Worm (Caenorhabditis elegans) whole organism, L2 larva: Measurements from ENCODE around the gene M117.4.

ENCODE experiments used
- C34F6.9 ChIP-seq: fragments of 150-350 bp; optimal IDR thresholded peaks from 2 replicates; lab custom pipeline; 2014; ENCODE audit warnings: missing biosample characterization, missing genetic modification characterization
- F13H6.1 ChIP-seq: sonication (generic microtip); optimal IDR thresholded peaks from 2 replicates; lab custom pipeline; 2016; ENCODE audit warnings: missing genetic modification characterization, missing compliant biosample characterization
- R02D3.7 ChIP-seq: fragments of 150-350 bp; optimal IDR thresholded peaks from 2 replicates; lab custom pipeline; 2014; ENCODE audit warnings: missing biosample characterization, missing genetic modification characterization
- Y55F3AM.14 ChIP-seq: fragments of 200-800 bp; sonication (Bioruptor generic); optimal IDR thresholded peaks from 2 replicates; lab custom pipeline; 2018; ENCODE audit warnings: mild to moderate bottlenecking, missing genetic modification characterization, missing compliant biosample characterization
- ZK546.5 ChIP-seq: sonication (generic microtip); optimal IDR thresholded peaks from 2 replicates; lab custom pipeline; 2017; ENCODE audit warnings: missing biosample characterization, missing genetic modification characterization
- aly-2 ChIP-seq: fragments of 150-350 bp; optimal IDR thresholded peaks from 2 replicates; lab custom pipeline; 2014; ENCODE audit warnings: missing biosample characterization, missing genetic modification characterization
- ama-1 ChIP-seq: fragments of 150-350 bp; optimal IDR thresholded peaks from 2 replicates; lab custom pipeline; 2018; ENCODE audit warnings: inconsistent platforms
- ceh-16 ChIP-seq: fragments of 150-350 bp; optimal IDR thresholded peaks from 2 replicates; lab custom pipeline; 2014; ENCODE audit warnings: missing biosample characterization, missing genetic modification characterization
- crh-2 ChIP-seq: sonication (generic microtip); optimal IDR thresholded peaks from 2 replicates; lab custom pipeline; 2017; ENCODE audit warnings: missing biosample characterization, missing genetic modification characterization
- dmd-4 ChIP-seq: sonication (generic microtip); optimal IDR thresholded peaks from 2 replicates; lab custom pipeline; 2017; ENCODE audit warnings: missing biosample characterization, missing genetic modification characterization
- egl-27 ChIP-seq: sonication (generic microtip); optimal IDR thresholded peaks from 3 replicates; lab custom pipeline; 2017; ENCODE audit warnings: missing biosample characterization, missing genetic modification reagents, missing genetic modification characterization
- elt-1 ChIP-seq: fragments of 150-350 bp; optimal IDR thresholded peaks from 2 replicates; lab custom pipeline; 2014; ENCODE audit warnings: missing biosample characterization, missing genetic modification characterization
- elt-3 ChIP-seq: sonication (generic microtip); optimal IDR thresholded peaks from 2 replicates; lab custom pipeline; 2017; ENCODE audit warnings: missing biosample characterization, missing genetic modification characterization
- fos-1 ChIP-seq: fragments of 150-350 bp; optimal IDR thresholded peaks from 2 replicates; lab custom pipeline; 2014; ENCODE audit warnings: missing biosample characterization, missing genetic modification characterization
- gmeb-1 ChIP-seq: fragments of 150-350 bp; optimal IDR thresholded peaks from 2 replicates; lab custom pipeline; 2014; ENCODE audit warnings: missing biosample characterization, missing genetic modification characterization
- lin-11 ChIP-seq: fragments of 150-350 bp; sonication (generic microtip); optimal IDR thresholded peaks from 2 replicates; lab custom pipeline; 2014; ENCODE audit warnings: missing biosample characterization, missing genetic modification characterization, inconsistent platforms, mixed read lengths
- lin-39 ChIP-seq: fragments of 150-350 bp; optimal IDR thresholded peaks from 2 replicates; lab custom pipeline; 2014; ENCODE audit warnings: missing biosample characterization, missing genetic modification reagents, missing genetic modification characterization
- lsy-2 ChIP-seq, 2 experiments: fragments of 150-350 bp in 1 of 2; sonication (generic microtip) in 1 of 2; optimal IDR thresholded peaks; 2 replicates each; lab custom pipeline; 2014 to 2017; ENCODE audit warnings: missing biosample characterization in 2 of 2, missing genetic modification characterization in 2 of 2
- mbf-1 ChIP-seq: sonication (generic microtip); optimal IDR thresholded peaks from 2 replicates; lab custom pipeline; 2017; ENCODE audit warnings: missing biosample characterization, missing genetic modification characterization
- mdl-1 ChIP-seq, 2 experiments: fragments of 150-350 bp in 1 of 2; sonication (generic microtip) in 1 of 2; optimal IDR thresholded peaks; 2 replicates each; lab custom pipeline; 2017; ENCODE audit warnings: missing biosample characterization in 2 of 2, missing genetic modification characterization in 2 of 2
- nhr-10 ChIP-seq: sonication (generic microtip); optimal IDR thresholded peaks from 2 replicates; lab custom pipeline; 2017; ENCODE audit warnings: missing biosample characterization, missing genetic modification characterization
- nhr-11 ChIP-seq: fragments of 150-350 bp; optimal IDR thresholded peaks from 2 replicates; lab custom pipeline; 2014; ENCODE audit warnings: missing biosample characterization, missing genetic modification characterization
- nhr-12 ChIP-seq: fragments of 150-350 bp; optimal IDR thresholded peaks from 2 replicates; lab custom pipeline; 2014; ENCODE audit warnings: missing biosample characterization, missing genetic modification characterization
- nhr-21 ChIP-seq: fragments of 150-350 bp; optimal IDR thresholded peaks from 2 replicates; lab custom pipeline; 2014; ENCODE audit warnings: missing biosample characterization, missing genetic modification characterization
- nhr-23 ChIP-seq: fragments of 150-350 bp; optimal IDR thresholded peaks from 2 replicates; lab custom pipeline; 2014; ENCODE audit warnings: missing biosample characterization, missing genetic modification reagents, missing genetic modification characterization
- nhr-237 ChIP-seq: fragments of 150-350 bp; optimal IDR thresholded peaks from 2 replicates; lab custom pipeline; 2014; ENCODE audit warnings: missing biosample characterization, missing genetic modification characterization
- nhr-25 ChIP-seq: fragments of 150-350 bp; sonication (generic microtip); optimal IDR thresholded peaks from 3 replicates; lab custom pipeline; 2014; ENCODE audit warnings: missing biosample characterization, missing genetic modification characterization
- nhr-77 ChIP-seq: fragments of 150-350 bp; optimal IDR thresholded peaks from 2 replicates; lab custom pipeline; 2014; ENCODE audit warnings: missing biosample characterization, missing genetic modification characterization
- sem-4 ChIP-seq: fragments of 150-350 bp; optimal IDR thresholded peaks from 2 replicates; lab custom pipeline; 2014; ENCODE audit warnings: missing biosample characterization, missing genetic modification reagents, missing genetic modification characterization
- skn-1 ChIP-seq: sonication (generic microtip); optimal IDR thresholded peaks from 2 replicates; lab custom pipeline; 2017; ENCODE audit warnings: missing biosample characterization, missing genetic modification characterization
- sma-3 ChIP-seq: sonication (generic microtip); optimal IDR thresholded peaks from 2 replicates; lab custom pipeline; 2016; ENCODE audit warnings: missing genetic modification reagents, missing genetic modification characterization, missing compliant biosample characterization
- sma-9 ChIP-seq, 2 experiments: fragments of 150-350 bp in 1 of 2; sonication (generic microtip) in 1 of 2; optimal IDR thresholded peaks; 2 replicates each; lab custom pipeline; 2014 to 2016; ENCODE audit warnings: missing genetic modification characterization in 2 of 2, mild to moderate bottlenecking in 1 of 2, missing biosample characterization in 1 of 2, missing compliant biosample characterization in 1 of 2, missing genetic modification reagents in 1 of 2, moderate library complexity in 1 of 2
- unc-55 ChIP-seq: fragments of 150-350 bp; sonication (generic microtip); optimal IDR thresholded peaks from 3 replicates; lab custom pipeline; 2014; ENCODE audit warnings: missing biosample characterization, missing genetic modification reagents, missing genetic modification characterization
- unc-62 ChIP-seq: fragments of 150-350 bp; optimal IDR thresholded peaks from 2 replicates; lab custom pipeline; 2014; ENCODE audit warnings: missing biosample characterization, missing genetic modification reagents, missing genetic modification characterization
- zag-1 ChIP-seq: fragments of 150-350 bp; optimal IDR thresholded peaks from 2 replicates; lab custom pipeline; 2014; ENCODE audit warnings: missing biosample characterization, missing genetic modification characterization

The M117.4 gene

ce11 chrIV:11793170-11793569 is 40.2 kb downstream of the M117.4 start:
- no peak for TF ChIP-seq mdl-1 (tag; optimal IDR thresholded peaks at IDR 0.05; lab: Kevin White, UChicago)
- TF ChIP-seq ceh-16 (tag; lab: Kevin White, UChicago): no peak
- TF ChIP-seq aly-2 (tag; lab: Kevin White, UChicago): no peak
- peak; percentile 18 for TF ChIP-seq zag-1
- peak; percentile 26 for TF ChIP-seq unc-55 (GFP tag; lab: Kevin White, UChicago)

ce11 chrIV:11792495-11792894 is 40.9 kb downstream of the M117.4 start, which contains the start of gene H01G02.3:
H01G02.3 (minus strand) TSS chrIV:11792595.
- no peak for TF ChIP-seq fos-1 (tag; lab: Kevin White, UChicago)
- TF ChIP-seq skn-1 (tag; lab: Kevin White, UChicago): no peak
- no peak for TF ChIP-seq C34F6.9 (tag; lab: Kevin White, UChicago)
- TF ChIP-seq nhr-10 (tag; lab: Kevin White, UChicago): no peak
- TF ChIP-seq Y55F3AM.14: no peak
- TF ChIP-seq elt-1: no peak
- no peak for TF ChIP-seq lin-11
- TF ChIP-seq ama-1 (lab: Kevin White, UChicago): no peak
- no peak for TF ChIP-seq lin-39 (tag; lab: Kevin White, UChicago)
- no peak for TF ChIP-seq gmeb-1
- TF ChIP-seq zag-1: no peak
- no peak for TF ChIP-seq sma-3
- TF ChIP-seq mdl-1 (tag; optimal IDR thresholded peaks at IDR 0.05; lab: Kevin White, UChicago): no peak
- TF ChIP-seq, all 48 proteins: peak for 0

- TF ChIP-seq sma-3 (no peak), crh-2 (tag; lab: Kevin White, UChicago) (peak; percentile 69), lsy-2 (tag; optimal IDR thresholded peaks at IDR 0.05; lab: Kevin White, UChicago) (peak in 1 of 2 experiments; percentile 31), unc-55 (GFP tag; lab: Kevin White, UChicago) (peak; percentile 78), C34F6.9 (tag; lab: Kevin White, UChicago) (peak; percentile 54), egl-27 (tag; lab: Kevin White, UChicago) (peak; percentile 26), sem-4 (tag; lab: Kevin White, UChicago) (peak; percentile 23), nhr-11 (no peak), ZK546.5 (no peak), nhr-23 (tag; lab: Kevin White, UChicago) (no peak), mbf-1 (tag; lab: Kevin White, UChicago) (no peak)
Observed at ce11 chrIV:11788383-11788963, 44.9 kb downstream of the M117.4 start.

ce11 chrIV:11787793-11788192 is 45.6 kb downstream of the M117.4 start:
- no peak for TF ChIP-seq aly-2 (tag; lab: Kevin White, UChicago)
- TF ChIP-seq nhr-11: no peak
- no peak for TF ChIP-seq mbf-1 (tag; lab: Kevin White, UChicago)
- no peak for TF ChIP-seq nhr-21
- TF ChIP-seq nhr-237 (tag; lab: Kevin White, UChicago): no peak
- no peak for TF ChIP-seq sma-9 (GFP tag; optimal IDR thresholded peaks at IDR 0.05; lab: Kevin White, UChicago)
- no peak for TF ChIP-seq sma-9 (tag; optimal IDR thresholded peaks at IDR 0.05; lab: Kevin White, UChicago)
- no peak for TF ChIP-seq nhr-10 (tag; lab: Kevin White, UChicago)
- TF ChIP-seq nhr-23 (tag; lab: Kevin White, UChicago): no peak
- TF ChIP-seq nhr-77 (tag; lab: Kevin White, UChicago): no peak
- no peak for TF ChIP-seq R02D3.7 (tag; lab: Kevin White, UChicago)
- TF ChIP-seq unc-62: no peak
- no peak for TF ChIP-seq nhr-25 (tag; lab: Kevin White, UChicago)
- no peak for TF ChIP-seq gmeb-1
- TF ChIP-seq mdl-1 (tag; optimal IDR thresholded peaks at IDR 0.05; lab: Kevin White, UChicago): no peak
- TF ChIP-seq ama-1 (lab: Kevin White, UChicago): no peak
- no peak for TF ChIP-seq dmd-4 (tag; lab: Kevin White, UChicago)
- no peak for TF ChIP-seq elt-3 (tag; lab: Kevin White, UChicago)
- no peak for TF ChIP-seq unc-55 (GFP tag; lab: Kevin White, UChicago)
- no peak for TF ChIP-seq F13H6.1
- no peak for TF ChIP-seq nhr-12 (tag; lab: Kevin White, UChicago)
